Fruit fly (Drosophila melanogaster): ENCODE measurements around the gene CG11563.

CG11563 gene

dm6 chr3R:31696664-31697063 is 40.2 kb upstream of the CG11563 start (continued):
- TF ChIP-seq lmd (GFP tag; IDR thresholded peaks at IDR 0.05) (no peak), CG9817 (tag; optimal IDR thresholded peaks at IDR 0.05) (no peak), CG18262 (tag; optimal IDR thresholded peaks at IDR 0.05) (peak; percentile 29), CG7556 (GFP tag; optimal IDR thresholded peaks at IDR 0.05) (no peak), B-H1 (GFP tag; IDR thresholded peaks at IDR 0.05) (no peak), CG32767 (GFP tag; IDR thresholded peaks at IDR 0.05) (no peak), CG15514 (GFP tag; optimal IDR thresholded peaks at IDR 0.05) (no peak), Ptx1 (GFP tag; IDR thresholded peaks at IDR 0.05) (no peak), CG7786 (GFP tag; optimal IDR thresholded peaks at IDR 0.05) (no peak), Dp (GFP tag; optimal IDR thresholded peaks at IDR 0.05) (no peak), tgo (GFP tag; IDR thresholded peaks at IDR 0.05) (no peak), CG6765 (GFP tag; optimal IDR thresholded peaks at IDR 0.05) (no peak), usp (GFP tag; optimal IDR thresholded peaks at IDR 0.05) (no peak), crc (GFP tag; optimal IDR thresholded peaks at IDR 0.05) (no peak), CG18619 (GFP tag; optimal IDR thresholded peaks at IDR 0.05) (no peak), CG11504 (tag; optimal IDR thresholded peaks at IDR 0.05) (no peak), PHDP (tag; optimal IDR thresholded peaks at IDR 0.05) (no peak), nau (GFP tag; optimal IDR thresholded peaks at IDR 0.05) (no peak), Gug (GFP tag; IDR thresholded peaks at IDR 0.05) (no peak), h (optimal IDR thresholded peaks at IDR 0.05) (no peak), inv (GFP tag; IDR thresholded peaks at IDR 0.05; ENCODE audit: partially characterized antibody) (no peak), NFAT (GFP tag; IDR thresholded peaks at IDR 0.05) (no peak), CG10321 (GFP tag; IDR thresholded peaks at IDR 0.05) (no peak), CG9797 (GFP tag; optimal IDR thresholded peaks at IDR 0.05) (no peak), CG3847 (GFP tag; IDR thresholded peaks at IDR 0.05) (no peak), CG12391 (tag; optimal IDR thresholded peaks at IDR 0.05) (peak; percentile 42), CG10565 (GFP tag; optimal IDR thresholded peaks at IDR 0.05) (no peak), prd (optimal IDR thresholded peaks at IDR 0.05) (no peak), prd (GFP tag; IDR thresholded peaks at IDR 0.05) (peak; percentile 37; the same call in 1 of the 3 replicates), dan (GFP tag; IDR thresholded peaks at IDR 0.05) (no peak), Antp (GFP tag; optimal IDR thresholded peaks at IDR 0.05) (peak; percentile 28), CG13123 (GFP tag; optimal IDR thresholded peaks at IDR 0.05) (no peak), CG11560 (tag; IDR thresholded peaks at IDR 0.05) (no peak), hb (GFP tag; IDR thresholded peaks at IDR 0.05; ENCODE audit: partially characterized antibody) (no peak), HHEX (GFP tag; optimal IDR thresholded peaks at IDR 0.05) (no peak), repo (GFP tag; optimal IDR thresholded peaks at IDR 0.05) (no peak), Dref (GFP tag; IDR thresholded peaks at IDR 0.05) (no peak), sob (GFP tag; IDR thresholded peaks at IDR 0.05) (no peak), CG2889 (GFP tag; IDR thresholded peaks at IDR 0.05) (no peak), Deaf1 (tag; optimal IDR thresholded peaks at IDR 0.05) (no peak), az2 (GFP tag; optimal IDR thresholded peaks at IDR 0.05) (peak; percentile 22), stwl (tag; optimal IDR thresholded peaks at IDR 0.05) (no peak), fd64A (GFP tag; optimal IDR thresholded peaks at IDR 0.05) (no peak), CG3726 (GFP tag; IDR thresholded peaks at IDR 0.05) (no peak), CG8924 (tag; optimal IDR thresholded peaks at IDR 0.05) (no peak), CG11247 (GFP tag; IDR thresholded peaks at IDR 0.05) (no peak), pnt (GFP tag; optimal IDR thresholded peaks at IDR 0.05) (no peak), CG16813 (GFP tag; IDR thresholded peaks at IDR 0.05; ENCODE audit: partially characterized antibody) (no peak), br (optimal IDR thresholded peaks at IDR 0.05) (no peak), CG31365 (tag; optimal IDR thresholded peaks at IDR 0.05) (no peak), bcd (GFP tag; optimal IDR thresholded peaks at IDR 0.05) (no peak), sna (GFP tag; IDR thresholded peaks at IDR 0.05; ENCODE audit: partially characterized antibody) (no peak), CG43689 (GFP tag; IDR thresholded peaks at IDR 0.05) (no peak), pb (GFP tag; optimal IDR thresholded peaks at IDR 0.05) (no peak)
